Worm (Caenorhabditis elegans): ENCODE results near the gene lec-9.
"Not testable (repeated sequence)": the region's sequence is repeated elsewhere in the genome, so short reads cannot be mapped to it uniquely, and the experiment has no call there.

DNA sequence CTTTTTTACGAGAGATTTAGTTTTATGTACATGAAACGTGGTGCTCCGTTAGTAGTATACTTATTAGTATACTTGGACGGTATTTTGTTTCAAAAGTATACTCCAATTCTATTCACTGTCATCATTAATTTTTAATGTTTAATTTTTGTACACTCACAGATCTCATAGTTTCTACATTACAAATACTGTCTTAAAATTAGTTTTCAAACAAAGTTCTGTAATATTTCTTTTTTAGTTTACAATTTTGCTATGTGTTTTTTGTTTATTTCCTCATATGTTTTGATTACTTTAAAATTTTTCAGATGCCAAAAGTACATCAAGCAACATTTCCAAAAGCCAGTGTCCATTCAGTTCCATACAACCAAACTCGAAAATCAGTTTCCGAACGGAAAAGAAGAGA, 49.5 kb upstream of the lec-9 start, which contains the start of gene hlh-28:
- TF ChIP-seq unc-62 (GFP tag; optimal IDR thresholded peaks at IDR 0.05); mls-2 (tag; optimal IDR thresholded peaks at IDR 0.05); blmp-1 (tag; optimal IDR thresholded peaks at IDR 0.05); mab-5 (tag; optimal IDR thresholded peaks at IDR 0.05); nhr-28 (tag; optimal IDR thresholded peaks at IDR 0.05); elt-3 (tag; optimal IDR thresholded peaks at IDR 0.05); drap-1 (GFP tag; optimal IDR thresholded peaks at IDR 0.05); snpc-4 (tag; optimal IDR thresholded peaks at IDR 0.05); zip-8 (tag; optimal IDR thresholded peaks at IDR 0.05); lin-32 (GFP tag; optimal IDR thresholded peaks at IDR 0.05); ztf-11 (tag; optimal IDR thresholded peaks at IDR 0.05); cnd-1 (tag; optimal IDR thresholded peaks at IDR 0.05); lsy-2 (tag; optimal IDR thresholded peaks at IDR 0.05): not testable (repeated sequence)

Measured in whole organism, mixed stage, embryonic.